Worm (Caenorhabditis elegans): Measurements from ENCODE around the gene C44B11.4.

ce11 chrIII:3129036-3129435 lies 14.5 kb downstream of the C44B11.4 start, which contains the start of gene Y53G8B.1:
- TF ChIP-seq ama-1 (optimal IDR thresholded peaks at IDR 0.05): no peak
- no peak for TF ChIP-seq flt-1 (GFP tag; IDR thresholded peaks at IDR 0.05)

All from whole organism, early embryonic.